Worm (Caenorhabditis elegans): Measurements from ENCODE around the gene C02F5.13.

DNA sequence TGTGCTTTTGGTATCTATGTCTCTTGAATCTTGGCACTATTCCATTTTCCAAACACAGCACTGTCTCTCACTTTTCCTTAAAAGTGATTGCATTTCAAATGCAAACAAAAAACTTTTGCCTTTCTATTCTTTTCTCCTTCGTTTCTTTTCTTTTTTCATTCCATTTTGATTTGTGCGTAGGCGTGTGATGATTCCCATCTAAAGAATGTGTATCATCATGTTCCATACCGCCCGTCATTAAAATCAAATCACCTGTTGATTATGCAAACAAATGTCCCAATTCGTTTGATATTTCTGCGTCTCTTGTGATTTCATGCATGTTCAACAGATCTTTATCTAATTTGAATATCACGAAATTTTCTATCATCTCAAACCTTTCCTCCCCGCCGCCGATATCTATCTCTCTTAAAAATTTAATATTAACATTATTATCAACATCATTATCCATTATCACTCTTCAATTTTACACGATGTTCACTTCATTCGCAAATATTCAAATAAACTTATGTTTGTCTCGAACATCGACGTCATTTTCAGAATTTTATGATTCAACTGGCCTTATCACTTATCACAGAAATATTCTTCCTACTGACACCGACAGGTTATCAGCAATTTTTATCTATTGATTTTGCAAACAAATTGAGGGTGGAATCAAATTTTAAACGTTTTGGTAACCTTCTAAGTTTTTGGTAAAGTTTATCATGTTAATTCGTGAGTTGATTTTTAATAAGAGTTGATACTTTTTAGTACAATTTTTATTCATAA is 44.3 kb downstream of the C02F5.13 start:
- no peak for TF ChIP-seq mdl-1 (tag; optimal IDR thresholded peaks at IDR 0.05)
- no peak for TF ChIP-seq zag-1 (tag; optimal IDR thresholded peaks at IDR 0.05)
- no peak for TF ChIP-seq ama-1 (optimal IDR thresholded peaks at IDR 0.05)
- no peak for TF ChIP-seq lsy-2 (tag; optimal IDR thresholded peaks at IDR 0.05)

All from whole organism, L2 larva.